Worm (Caenorhabditis elegans) whole organism, young adult: ENCODE measurements around the gene M05D6.9.
A peak's percentile ranks its signal among the peaks of the same experiment; 100 is the strongest.

Experiments
- C06A6.2 ChIP-seq: fragments of 200-800 bp; sonication (Bioruptor generic); conservative IDR thresholded peaks from 2 replicates; pipeline ENCODE4 v1.3.6; 2022; ENCODE audit warnings: missing genetic modification characterization, missing compliant biosample characterization
- F23B12.7 ChIP-seq: sonication (generic microtip); optimal IDR thresholded peaks from 2 replicates; lab custom pipeline; 2017; ENCODE audit warnings: missing genetic modification characterization, mild to moderate bottlenecking, missing compliant biosample characterization, antibody characterized with exemption, moderate library complexity; ENCODE audit not compliant: insufficient read depth
- K11D2.4 ChIP-seq: fragments of 200-800 bp; sonication (Bioruptor generic); IDR thresholded peaks from 2 replicates; pipeline ENCODE4 v1.3.6; 2022; ENCODE audit warnings: missing genetic modification reagents, missing genetic modification characterization, missing compliant biosample characterization
- K12H6.12 ChIP-seq: fragments of 200-800 bp; sonication (Bioruptor generic); optimal IDR thresholded peaks from 2 replicates; lab custom pipeline; 2018; ENCODE audit warnings: mild to moderate bottlenecking, missing genetic modification characterization, missing compliant biosample characterization
- T26A5.8 ChIP-seq: sonication (generic microtip); optimal IDR thresholded peaks from 2 replicates; lab custom pipeline; 2016; ENCODE audit warnings: missing genetic modification characterization, missing compliant biosample characterization
- Y53F4B.3 ChIP-seq: fragments of 200-800 bp; sonication (Bioruptor generic); IDR thresholded peaks from 2 replicates; pipeline ENCODE4 v1.3.6; 2022; ENCODE audit warnings: missing genetic modification reagents, missing genetic modification characterization, missing compliant biosample characterization
- Y53G8AR.9 ChIP-seq: fragments of 200-800 bp; sonication (Bioruptor generic); conservative IDR thresholded peaks from 2 replicates; pipeline ENCODE4 v1.3.6; 2022; ENCODE audit warnings: missing genetic modification reagents, missing genetic modification characterization, missing compliant biosample characterization
- Y79H2A.3 ChIP-seq: fragments of 200-800 bp; sonication (Bioruptor generic); conservative IDR thresholded peaks from 2 replicates; pipeline ENCODE4 v1.3.6; 2022; ENCODE audit warnings: missing genetic modification reagents, missing genetic modification characterization, missing compliant biosample characterization
- attf-3 ChIP-seq: fragments of 200-800 bp; sonication (Bioruptor generic); conservative IDR thresholded peaks from 2 replicates; pipeline ENCODE4 v1.3.6; 2022; ENCODE audit warnings: missing genetic modification reagents, missing genetic modification characterization, missing compliant biosample characterization
- attf-6 ChIP-seq: fragments of 200-800 bp; sonication (Bioruptor generic); IDR thresholded peaks from 2 replicates; pipeline ENCODE4 v1.3.6; 2022; ENCODE audit warnings: missing genetic modification reagents, missing genetic modification characterization, missing compliant biosample characterization
- bed-2 ChIP-seq: fragments of 200-800 bp; sonication (Bioruptor generic); IDR thresholded peaks from 2 replicates; pipeline ENCODE4 v1.3.6; 2022; ENCODE audit warnings: missing genetic modification reagents, missing genetic modification characterization, missing compliant biosample characterization
- ccch-3 ChIP-seq: fragments of 200-800 bp; sonication (Bioruptor generic); optimal IDR thresholded peaks from 2 replicates; lab custom pipeline; 2018; ENCODE audit warnings: mild to moderate bottlenecking, missing genetic modification characterization, missing compliant biosample characterization
- cebp-1 ChIP-seq, 2 experiments: fragments of 200-800 bp in 1 of 2; sonication (Bioruptor generic) in 1 of 2; sonication (generic microtip) in 1 of 2; IDR thresholded peaks in 1 of 2; optimal IDR thresholded peaks in 1 of 2; 2 replicates each; pipeline versions ENCODE4 v1.3.6 to Lab custom; 2017 to 2022; ENCODE audit warnings: missing compliant biosample characterization in 2 of 2, missing genetic modification characterization in 2 of 2, mild to moderate bottlenecking in 1 of 2, missing genetic modification reagents in 1 of 2, moderate library complexity in 1 of 2
- ceh-79 ChIP-seq: sonication (generic microtip); optimal IDR thresholded peaks from 2 replicates; lab custom pipeline; 2017; ENCODE audit warnings: mild to moderate bottlenecking, missing genetic modification characterization, missing compliant biosample characterization
- chd-7 ChIP-seq: sonication (generic microtip); optimal IDR thresholded peaks from 2 replicates; lab custom pipeline; 2016; ENCODE audit warnings: mild to moderate bottlenecking, missing genetic modification characterization, moderate library complexity, missing compliant biosample characterization
- die-1 ChIP-seq: sonication (generic microtip); optimal IDR thresholded peaks from 2 replicates; lab custom pipeline; 2016; ENCODE audit warnings: missing genotype, mild to moderate bottlenecking, missing genetic modification characterization, missing compliant biosample characterization
- dox-1 ChIP-seq: fragments of 200-800 bp; sonication (Bioruptor generic); IDR thresholded peaks from 2 replicates; pipeline ENCODE4 v1.3.6; 2022; ENCODE audit warnings: missing genetic modification reagents, missing genetic modification characterization, missing compliant biosample characterization
- dpl-1 ChIP-seq: fragments of 150-350 bp; optimal IDR thresholded peaks from 2 replicates; lab custom pipeline; 2014; ENCODE audit warnings: missing biosample characterization, missing genetic modification reagents, missing genetic modification characterization
- efl-1 ChIP-seq: fragments of 150-350 bp; optimal IDR thresholded peaks from 2 replicates; lab custom pipeline; 2014; ENCODE audit warnings: missing biosample characterization, missing genetic modification reagents, missing genetic modification characterization
- egl-44 ChIP-seq: fragments of 200-800 bp; sonication (Bioruptor generic); IDR thresholded peaks from 2 replicates; pipeline ENCODE4 v1.3.6; 2022; ENCODE audit warnings: missing genetic modification reagents, missing genetic modification characterization, missing compliant biosample characterization
- ets-4 ChIP-seq: fragments of 200-800 bp; sonication (Bioruptor generic); optimal IDR thresholded peaks from 2 replicates; lab custom pipeline; 2018; ENCODE audit warnings: mild to moderate bottlenecking, missing genetic modification characterization, missing compliant biosample characterization
- fkh-3 ChIP-seq: sonication (generic microtip); optimal IDR thresholded peaks from 2 replicates; lab custom pipeline; 2016; ENCODE audit warnings: mild to moderate bottlenecking, missing genetic modification characterization, missing compliant biosample characterization
- gei-17 ChIP-seq: fragments of 200-800 bp; sonication (Bioruptor generic); optimal IDR thresholded peaks from 2 replicates; lab custom pipeline; 2018; ENCODE audit warnings: mild to moderate bottlenecking, missing genetic modification characterization, missing compliant biosample characterization
- him-1 ChIP-seq: sonication (generic microtip); optimal IDR thresholded peaks from 2 replicates; lab custom pipeline; 2016; ENCODE audit warnings: missing genotype, missing genetic modification reagents, missing genetic modification characterization, missing compliant biosample characterization
- hsf-1 ChIP-seq: fragments of 200-800 bp; sonication (Bioruptor generic); IDR thresholded peaks from 2 replicates; pipeline ENCODE4 v1.3.6; 2022; ENCODE audit warnings: missing genetic modification reagents, missing genetic modification characterization, missing compliant biosample characterization
- let-526 ChIP-seq: fragments of 200-800 bp; sonication (Bioruptor generic); IDR thresholded peaks from 2 replicates; pipeline ENCODE4 v1.3.6; 2022; ENCODE audit warnings: missing genetic modification reagents, missing genetic modification characterization, missing compliant biosample characterization
- madf-6 ChIP-seq: fragments of 200-800 bp; sonication (Bioruptor generic); IDR thresholded peaks from 2 replicates; pipeline ENCODE4 v1.3.6; 2022; ENCODE audit warnings: missing genetic modification reagents, missing genetic modification characterization, missing compliant biosample characterization
- mxl-1 ChIP-seq: sonication (generic microtip); optimal IDR thresholded peaks from 2 replicates; lab custom pipeline; 2016; ENCODE audit warnings: missing genetic modification characterization, missing compliant biosample characterization
- nfya-2 ChIP-seq: fragments of 200-800 bp; sonication (Bioruptor generic); IDR thresholded peaks from 2 replicates; pipeline ENCODE4 v1.3.6; 2022; ENCODE audit warnings: missing genetic modification reagents, missing genetic modification characterization, missing compliant biosample characterization
- nhr-27 ChIP-seq: fragments of 200-800 bp; sonication (Bioruptor generic); optimal IDR thresholded peaks from 2 replicates; lab custom pipeline; 2018; ENCODE audit warnings: mild to moderate bottlenecking, missing genetic modification characterization, moderate library complexity, missing compliant biosample characterization
- pbrm-1 ChIP-seq: fragments of 200-800 bp; sonication (Bioruptor generic); IDR thresholded peaks from 2 replicates; pipeline ENCODE4 v1.3.6; 2022; ENCODE audit warnings: missing genetic modification reagents, missing genetic modification characterization, missing compliant biosample characterization
- pha-4 ChIP-seq: fragments of 150-350 bp; sonication (generic microtip); optimal IDR thresholded peaks from 2 replicates; lab custom pipeline; 2014; ENCODE audit warnings: missing biosample characterization, missing genetic modification reagents, missing genetic modification characterization
- rec-8 ChIP-seq, 2 experiments: sonication (generic microtip); optimal IDR thresholded peaks; 2 replicates each; lab custom pipeline; 2016; ENCODE audit warnings: mild to moderate bottlenecking in 2 of 2, missing genetic modification characterization in 2 of 2, missing genetic modification reagents in 2 of 2, missing genotype in 2 of 2, missing biosample characterization in 1 of 2, missing compliant biosample characterization in 1 of 2, moderate library complexity in 1 of 2
- repo-1 ChIP-seq: sonication (generic microtip); optimal IDR thresholded peaks from 2 replicates; lab custom pipeline; 2017; ENCODE audit warnings: mild to moderate bottlenecking, missing genetic modification characterization, missing compliant biosample characterization
- rpc-1 ChIP-seq, 2 experiments: fragments of 150-350 bp in 1 of 2; sonication (generic microtip) in 1 of 2; optimal IDR thresholded peaks; 2 replicates each; lab custom pipeline; 2014 to 2018; ENCODE audit warnings: missing biosample characterization in 1 of 2, missing genetic modification characterization in 1 of 2, missing genetic modification reagents in 1 of 2, missing genotype in 1 of 2
- sdz-38 ChIP-seq: sonication (generic microtip); optimal IDR thresholded peaks from 2 replicates; lab custom pipeline; 2016; ENCODE audit warnings: missing genotype, missing genetic modification characterization, missing compliant biosample characterization
- snpc-1.1 ChIP-seq: sonication (generic microtip); optimal IDR thresholded peaks from 2 replicates; lab custom pipeline; 2017; ENCODE audit warnings: missing genetic modification characterization, mild to moderate bottlenecking, missing compliant biosample characterization, antibody characterized with exemption, moderate library complexity, missing genotype, missing genetic modification reagents; ENCODE audit not compliant: insufficient read depth
- sptf-2 ChIP-seq: fragments of 200-800 bp; sonication (Bioruptor generic); optimal IDR thresholded peaks from 2 replicates; lab custom pipeline; 2018; ENCODE audit warnings: mild to moderate bottlenecking, missing genetic modification characterization, missing compliant biosample characterization
- zim-3 ChIP-seq: sonication (generic microtip); optimal IDR thresholded peaks from 2 replicates; lab custom pipeline; 2017; ENCODE audit warnings: mild to moderate bottlenecking, missing genetic modification characterization, moderate library complexity, missing compliant biosample characterization
- ztf-18 ChIP-seq: sonication (generic microtip); optimal IDR thresholded peaks from 2 replicates; lab custom pipeline; 2016; ENCODE audit warnings: missing genotype, mild to moderate bottlenecking, missing genetic modification characterization, missing compliant biosample characterization
- ztf-22 ChIP-seq: fragments of 200-800 bp; sonication (Bioruptor generic); optimal IDR thresholded peaks from 2 replicates; lab custom pipeline; 2018; ENCODE audit warnings: mild to moderate bottlenecking, missing genetic modification characterization, moderate library complexity, missing compliant biosample characterization
- ztf-26 ChIP-seq: sonication (generic microtip); optimal IDR thresholded peaks from 2 replicates; lab custom pipeline; 2017; ENCODE audit warnings: missing genetic modification characterization, missing compliant biosample characterization
- ztf-28 ChIP-seq: fragments of 200-800 bp; sonication (Bioruptor generic); IDR thresholded peaks from 2 replicates; pipeline ENCODE4 v1.3.6; 2022; ENCODE audit warnings: missing genetic modification reagents, missing genetic modification characterization, missing compliant biosample characterization
- ztf-3 ChIP-seq: fragments of 200-800 bp; sonication (Bioruptor generic); optimal IDR thresholded peaks from 2 replicates; lab custom pipeline; 2018; ENCODE audit warnings: mild to moderate bottlenecking, missing genetic modification characterization, missing compliant biosample characterization
- ztf-6 ChIP-seq: fragments of 200-800 bp; sonication (Bioruptor generic); IDR thresholded peaks from 2 replicates; pipeline ENCODE4 v1.3.6; 2022; ENCODE audit warnings: missing genetic modification reagents, missing genetic modification characterization, missing compliant biosample characterization

M05D6.9 gene

DNA sequence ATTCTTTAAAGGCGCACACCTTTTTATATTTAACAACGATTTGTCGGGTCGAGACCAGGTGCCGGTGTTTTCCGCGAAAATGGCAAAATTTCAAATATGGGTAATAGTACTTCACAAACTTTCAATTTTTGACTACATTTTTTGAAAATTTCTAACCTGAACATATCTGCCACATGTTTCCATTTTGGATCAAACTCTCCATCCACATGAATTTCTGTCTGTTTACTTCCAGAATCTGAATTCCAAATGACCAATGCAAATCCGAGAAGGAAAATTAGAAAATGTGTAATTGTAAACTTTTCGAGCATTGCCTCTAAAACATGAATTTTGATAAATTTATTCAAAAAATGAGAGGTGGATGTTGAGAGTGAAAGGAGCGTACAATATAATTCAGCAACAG, 13.9 kb upstream of the M05D6.9 start, which contains the start of gene lact-4 (continued):
- TF ChIP-seq rpc-1 (optimal IDR thresholded peaks at IDR 0.05; lab: Kevin White, UChicago): no peak
- TF ChIP-seq rpc-1 (tag; optimal IDR thresholded peaks at IDR 0.05; lab: Kevin White, UChicago): no peak
- TF ChIP-seq ztf-18 (tag; lab: Kevin White, UChicago): no peak
- TF ChIP-seq him-1: no peak
- TF ChIP-seq ztf-22 (GFP tag; lab: Kevin White, UChicago): no peak
- TF ChIP-seq attf-6 (GFP tag; lab: Robert Waterston, UW): no peak
- no peak for TF ChIP-seq nfya-2 (GFP tag; lab: Robert Waterston, UW)
- TF ChIP-seq, all 124 proteins: peak for 4

DNA sequence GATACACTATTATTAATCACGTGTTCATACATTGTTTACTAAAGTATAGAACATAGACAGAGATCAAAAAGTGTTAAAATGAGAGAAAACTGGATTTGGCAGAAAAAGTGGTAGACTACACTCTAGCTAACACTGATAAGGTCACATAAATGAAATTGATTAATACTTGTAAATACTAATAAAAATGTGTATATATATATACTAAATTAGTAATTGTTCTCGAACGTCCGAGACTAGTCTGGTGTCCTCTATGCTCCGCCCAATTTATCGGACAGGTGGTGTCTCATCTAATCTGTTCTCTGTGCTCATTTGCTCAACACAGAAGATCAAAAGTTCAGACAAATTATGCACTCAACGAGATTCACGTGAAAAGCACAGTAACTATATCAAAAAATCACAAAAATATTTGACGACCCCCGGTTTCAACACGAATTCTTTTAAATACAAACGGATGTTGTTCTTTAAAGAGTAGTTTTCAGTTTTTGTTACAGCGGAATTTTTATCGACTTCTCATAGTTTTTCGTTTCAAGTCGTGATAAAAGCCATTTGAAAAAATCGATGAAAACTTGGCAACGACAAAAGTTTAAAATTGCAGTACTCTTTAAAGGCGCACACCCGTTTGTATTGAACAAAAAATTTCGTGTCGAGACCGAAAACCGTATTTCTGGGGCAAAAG, 12.9 kb upstream of the M05D6.9 start:
- no peak for TF ChIP-seq fkh-3 (tag; lab: Kevin White, UChicago)
- no peak for TF ChIP-seq ets-4 (GFP tag; lab: Kevin White, UChicago)
- TF ChIP-seq ccch-3 (GFP tag; lab: Kevin White, UChicago): no peak
- TF ChIP-seq ztf-28 (GFP tag; lab: Robert Waterston, UW): no peak
- no peak for TF ChIP-seq snpc-1.1
- peak; percentile 18 for TF ChIP-seq K12H6.12
- TF ChIP-seq nfya-2 (GFP tag; lab: Robert Waterston, UW): no peak
- no peak for TF ChIP-seq nhr-27 (tag; lab: Kevin White, UChicago)
- no peak for TF ChIP-seq ztf-3
- TF ChIP-seq Y53G8AR.9 (GFP tag; lab: Robert Waterston, UW): 0 out of 2 replicates have a peak, but pooled peaks have one; percentile 16
- TF ChIP-seq die-1: no peak
- no peak for TF ChIP-seq ztf-26
- no peak for TF ChIP-seq dpl-1 (GFP tag; lab: Kevin White, UChicago)
- TF ChIP-seq Y79H2A.3 (GFP tag; lab: Robert Waterston, UW): no peak
- TF ChIP-seq Y53F4B.3 (GFP tag; lab: Robert Waterston, UW): no peak
- TF ChIP-seq zim-3 (tag; lab: Kevin White, UChicago): no peak
- TF ChIP-seq gei-17 (GFP tag; lab: Kevin White, UChicago): peak; percentile 3
- no peak for TF ChIP-seq bed-2 (GFP tag; lab: Robert Waterston, UW)
- no peak for TF ChIP-seq repo-1 (tag; lab: Kevin White, UChicago)
- TF ChIP-seq madf-6 (GFP tag; lab: Robert Waterston, UW): no peak
- no peak for TF ChIP-seq mxl-1 (tag; lab: Kevin White, UChicago)
- TF ChIP-seq dox-1 (GFP tag; lab: Robert Waterston, UW): no peak
- no peak for TF ChIP-seq rec-8 (tag; optimal IDR thresholded peaks at IDR 0.05; lab: Kevin White, UChicago)
- TF ChIP-seq sptf-2: no peak
- TF ChIP-seq C06A6.2 (GFP tag; lab: Robert Waterston, UW): no peak
- TF ChIP-seq ztf-6 (GFP tag; lab: Robert Waterston, UW): no peak
- no peak for TF ChIP-seq ztf-22 (GFP tag; lab: Kevin White, UChicago)
- TF ChIP-seq T26A5.8 (tag; lab: Kevin White, UChicago): no peak
- no peak for TF ChIP-seq pha-4
- TF ChIP-seq egl-44 (GFP tag; lab: Robert Waterston, UW): no peak
- TF ChIP-seq pbrm-1: 0 out of 2 replicates have a peak, but pooled peaks have one; percentile 26
- TF ChIP-seq chd-7 (tag; lab: Kevin White, UChicago): peak; percentile 23
- TF ChIP-seq sdz-38: no peak
- no peak for TF ChIP-seq attf-3 (GFP tag; lab: Robert Waterston, UW)
- no peak for TF ChIP-seq cebp-1 (GFP tag; IDR thresholded peaks at IDR 0.05; lab: Robert Waterston, UW)
- peak; percentile 31 for TF ChIP-seq cebp-1 (tag; optimal IDR thresholded peaks at IDR 0.05; lab: Kevin White, UChicago)
- 0 out of 2 replicates have a peak, but pooled peaks have one; percentile 6 for TF ChIP-seq let-526 (GFP tag; lab: Robert Waterston, UW)
- no peak for TF ChIP-seq ceh-79
- TF ChIP-seq F23B12.7 (tag; lab: Kevin White, UChicago): peak; percentile 19
- TF ChIP-seq efl-1: no peak
- peak; percentile 12; the same call in 1 of the 2 replicates for TF ChIP-seq K11D2.4
- TF ChIP-seq hsf-1: peak; percentile 81
- TF ChIP-seq him-1: no peak
